Fruit fly (Drosophila melanogaster) whole organism, embryonic: ENCODE measurements around the gene CheB93b.

Experiments
- Abd-B ChIP-seq: fragments of 200-800 bp; sonication (Bioruptor generic); optimal IDR thresholded peaks from 2 replicates; lab custom pipeline; 2018; ENCODE audit warnings: missing biosample characterization, mild to moderate bottlenecking, missing genetic modification characterization, moderate library complexity
- B-H1 ChIP-seq: fragments of 200-800 bp; sonication (Bioruptor generic); IDR thresholded peaks from 3 replicates; pipeline ENCODE4 v1.3.6; 2022; ENCODE audit warnings: missing biosample characterization, missing genetic modification characterization
- CG12071 ChIP-seq: fragments of 200-800 bp; sonication (Bioruptor generic); optimal IDR thresholded peaks from 3 replicates; lab custom pipeline; 2018; ENCODE audit warnings: missing biosample characterization, mild to moderate bottlenecking, missing genetic modification characterization
- CG12155 ChIP-seq: fragments of 200-800 bp; sonication (Bioruptor generic); optimal IDR thresholded peaks from 3 replicates; lab custom pipeline; 2016; ENCODE audit warnings: missing biosample characterization, missing genetic modification characterization
- CG12236 ChIP-seq: fragments of 200-800 bp; sonication (Bioruptor generic); optimal IDR thresholded peaks from 2 replicates; lab custom pipeline; 2016; ENCODE audit warnings: missing biosample characterization, missing genetic modification characterization
- CG14014 ChIP-seq: fragments of 200-800 bp; sonication (Bioruptor generic); IDR thresholded peaks from 2 replicates; pipeline ENCODE4 v1.3.6; 2022; ENCODE audit warnings: missing biosample characterization, missing genetic modification characterization
- CG15011 ChIP-seq: fragments of 200-800 bp; sonication (Bioruptor generic); optimal IDR thresholded peaks from 3 replicates; lab custom pipeline; 2018; ENCODE audit warnings: missing biosample characterization, mild to moderate bottlenecking, missing genetic modification characterization
- CG15514 ChIP-seq: fragments of 200-800 bp; sonication (Bioruptor generic); optimal IDR thresholded peaks from 3 replicates; lab custom pipeline; 2017; ENCODE audit warnings: missing biosample characterization, missing genetic modification characterization, mild to moderate bottlenecking, moderate library complexity, missing genetic modification reagents
- CG17829 ChIP-seq: fragments of 200-800 bp; optimal IDR thresholded peaks from 2 replicates; lab custom pipeline; 2019; ENCODE audit warnings: missing biosample characterization, mild to moderate bottlenecking, missing genetic modification characterization, moderate library complexity
- CG1832 ChIP-seq: fragments of 200-800 bp; sonication (Bioruptor generic); optimal IDR thresholded peaks from 2 replicates; lab custom pipeline; 2017; ENCODE audit warnings: missing biosample characterization, mild to moderate bottlenecking, missing genetic modification characterization, inconsistent platforms
- CG2129 ChIP-seq: fragments of 200-800 bp; sonication (Bioruptor generic); IDR thresholded peaks from 2 replicates; pipeline ENCODE4 v1.3.6; 2022; ENCODE audit warnings: missing biosample characterization, missing genetic modification characterization; ENCODE audit not compliant: partially characterized antibody
- CG32532 ChIP-seq: fragments of 200-800 bp; sonication (Bioruptor generic); IDR thresholded peaks from 2 replicates; pipeline ENCODE4 v1.3.6; 2022; ENCODE audit warnings: missing biosample characterization, missing genetic modification characterization
- CG32772 ChIP-seq: fragments of 200-800 bp; sonication (Bioruptor generic); IDR thresholded peaks from 2 replicates; pipeline ENCODE4 v1.3.6; 2022; ENCODE audit warnings: missing biosample characterization, missing genetic modification characterization
- CG34224 ChIP-seq: fragments of 200-800 bp; sonication (Bioruptor generic); IDR thresholded peaks from 3 replicates; pipeline ENCODE4 v1.3.6; 2022; ENCODE audit warnings: missing biosample characterization, missing genetic modification characterization; ENCODE audit not compliant: partially characterized antibody
- CG34376 ChIP-seq: fragments of 200-800 bp; sonication (Bioruptor generic); optimal IDR thresholded peaks from 2 replicates; lab custom pipeline; 2018; ENCODE audit warnings: missing biosample characterization, mild to moderate bottlenecking, missing genetic modification characterization
- CG4360 ChIP-seq: fragments of 200-800 bp; sonication (Bioruptor generic); IDR thresholded peaks from 2 replicates; pipeline ENCODE4 v1.3.6; 2022; ENCODE audit warnings: missing biosample characterization, missing genetic modification characterization
- CG4707 ChIP-seq: fragments of 200-800 bp; sonication (Bioruptor generic); optimal IDR thresholded peaks from 2 replicates; lab custom pipeline; 2018; ENCODE audit warnings: missing biosample characterization, mild to moderate bottlenecking, missing genetic modification characterization, moderate library complexity
- CG7745 ChIP-seq: fragments of 200-800 bp; sonication (Bioruptor generic); optimal IDR thresholded peaks from 2 replicates; lab custom pipeline; 2018; ENCODE audit warnings: missing biosample characterization, mild to moderate bottlenecking, missing genetic modification characterization, moderate library complexity
- CkIIα-i1 ChIP-seq: fragments of 200-800 bp; sonication (Bioruptor generic); IDR thresholded peaks from 2 replicates; pipeline ENCODE4 v1.3.6; 2022; ENCODE audit warnings: missing biosample characterization, missing genetic modification characterization
- CrebB ChIP-seq: fragments of 200-800 bp; sonication (Bioruptor generic); optimal IDR thresholded peaks from 3 replicates; lab custom pipeline; 2018; ENCODE audit warnings: missing biosample characterization, mild to moderate bottlenecking, missing genetic modification characterization
- D19A ChIP-seq: fragments of 200-800 bp; optimal IDR thresholded peaks from 3 replicates; lab custom pipeline; 2019; ENCODE audit warnings: missing biosample characterization, mild to moderate bottlenecking, missing genetic modification characterization, moderate library complexity
- ERR ChIP-seq: fragments of 200-800 bp; sonication (Bioruptor generic); optimal IDR thresholded peaks from 2 replicates; lab custom pipeline; 2016; ENCODE audit warnings: missing biosample characterization, missing genetic modification characterization
- HmgD ChIP-seq: fragments of 200-800 bp; sonication (Bioruptor generic); optimal IDR thresholded peaks from 3 replicates; lab custom pipeline; 2016; ENCODE audit warnings: missing biosample characterization, missing genetic modification characterization
- Hsf ChIP-seq: fragments of 200-800 bp; sonication (Bioruptor generic); optimal IDR thresholded peaks from 3 replicates; lab custom pipeline; 2016; ENCODE audit warnings: missing biosample characterization, missing genetic modification characterization
- Lpt ChIP-seq: fragments of >200 bp; optimal IDR thresholded peaks from 2 replicates; lab custom pipeline; 2018; ENCODE audit warnings: missing biosample characterization, missing genetic modification characterization
- Nf-YA ChIP-seq: fragments of 200-800 bp; sonication (Bioruptor generic); IDR thresholded peaks from 2 replicates; pipeline ENCODE4 v1.3.6; 2022; ENCODE audit warnings: missing biosample characterization, missing genetic modification characterization
- Nf-YB ChIP-seq: fragments of 200-800 bp; sonication (Bioruptor generic); optimal IDR thresholded peaks from 3 replicates; lab custom pipeline; 2019; ENCODE audit warnings: missing biosample characterization, mild to moderate bottlenecking, missing genetic modification characterization, moderate library complexity
- Nf-YC ChIP-seq: fragments of 200-800 bp; optimal IDR thresholded peaks from 3 replicates; lab custom pipeline; 2019; ENCODE audit warnings: missing biosample characterization, mild to moderate bottlenecking, missing genetic modification characterization, moderate library complexity
- Oaz ChIP-seq: fragments of 200-800 bp; sonication (Bioruptor generic); IDR thresholded peaks from 2 replicates; pipeline ENCODE4 v1.3.6; 2022; ENCODE audit warnings: missing biosample characterization, missing genetic modification characterization
- Sox100B ChIP-seq: fragments of 200-800 bp; sonication (Bioruptor generic); optimal IDR thresholded peaks from 3 replicates; lab custom pipeline; 2018; ENCODE audit warnings: missing biosample characterization, mild to moderate bottlenecking, missing genetic modification characterization
- Taf1 ChIP-seq: fragments of 200-800 bp; sonication (Bioruptor generic); IDR thresholded peaks from 2 replicates; pipeline ENCODE4 v1.3.6; 2022; ENCODE audit warnings: missing biosample characterization, missing genetic modification characterization
- abd-A ChIP-seq: fragments of 200-800 bp; sonication (Bioruptor generic); optimal IDR thresholded peaks from 3 replicates; lab custom pipeline; 2019; ENCODE audit warnings: missing biosample characterization, mild to moderate bottlenecking, missing genetic modification characterization, moderate library complexity
- br ChIP-seq: fragments of >200 bp; optimal IDR thresholded peaks from 2 replicates; lab custom pipeline; 2017
- danr ChIP-seq: fragments of 200-800 bp; sonication (Bioruptor generic); IDR thresholded peaks from 2 replicates; pipeline ENCODE4 v1.3.6; 2022; ENCODE audit warnings: missing biosample characterization, missing genetic modification characterization
- dm ChIP-seq: fragments of 200-800 bp; sonication (Bioruptor generic); optimal IDR thresholded peaks from 3 replicates; lab custom pipeline; 2016; ENCODE audit warnings: missing biosample characterization, missing genetic modification characterization
- ewg ChIP-seq: fragments of 200-800 bp; sonication (Bioruptor generic); optimal IDR thresholded peaks from 3 replicates; lab custom pipeline; 2017; ENCODE audit warnings: mild to moderate bottlenecking, missing biosample characterization, missing genetic modification reagents, missing genetic modification characterization
- fd102C ChIP-seq: fragments of 200-800 bp; sonication (Bioruptor generic); optimal IDR thresholded peaks from 2 replicates; lab custom pipeline; 2018; ENCODE audit warnings: missing biosample characterization, mild to moderate bottlenecking, missing genetic modification characterization, moderate library complexity
- grn ChIP-seq: fragments of 200-800 bp; sonication (Bioruptor generic); optimal IDR thresholded peaks from 3 replicates; lab custom pipeline; 2017; ENCODE audit warnings: missing biosample characterization, missing genetic modification characterization
- hkb ChIP-seq, 2 experiments: fragments of 200-800 bp in 1 of 2; fragments of >200 bp in 1 of 2; sonication (Bioruptor generic) in 1 of 2; IDR thresholded peaks in 1 of 2; optimal IDR thresholded peaks in 1 of 2; 2 replicates each; pipeline versions ENCODE4 v1.3.6 to Lab custom; 2017 to 2022; ENCODE audit warnings: missing biosample characterization in 1 of 2, missing genetic modification characterization in 1 of 2
- inv ChIP-seq: fragments of 200-800 bp; sonication (Bioruptor generic); IDR thresholded peaks from 2 replicates; pipeline ENCODE4 v1.3.6; 2022; ENCODE audit warnings: missing biosample characterization, missing genetic modification characterization; ENCODE audit not compliant: partially characterized antibody
- kay ChIP-seq: fragments of 200-800 bp; sonication (Bioruptor generic); optimal IDR thresholded peaks from 2 replicates; lab custom pipeline; 2016; ENCODE audit warnings: missing biosample characterization, missing genetic modification characterization
- nmo ChIP-seq: fragments of 200-800 bp; sonication (Bioruptor generic); optimal IDR thresholded peaks from 2 replicates; lab custom pipeline; 2018; ENCODE audit warnings: missing biosample characterization, mild to moderate bottlenecking, missing genetic modification characterization, moderate library complexity
- oc ChIP-seq: fragments of 200-800 bp; sonication (Bioruptor generic); optimal IDR thresholded peaks from 2 replicates; lab custom pipeline; 2018; ENCODE audit warnings: missing biosample characterization, mild to moderate bottlenecking, missing genetic modification characterization, moderate library complexity
- otp ChIP-seq: fragments of 200-800 bp; sonication (Bioruptor generic); IDR thresholded peaks from 3 replicates; pipeline ENCODE4, ENCODE4 v1.3.6; 2022; ENCODE audit warnings: missing biosample characterization, missing genetic modification characterization
- pnt ChIP-seq: fragments of 200-800 bp; sonication (Bioruptor generic); optimal IDR thresholded peaks from 3 replicates; lab custom pipeline; 2016; ENCODE audit warnings: missing biosample characterization, missing genetic modification characterization
- pros ChIP-seq: fragments of 200-800 bp; sonication (Bioruptor generic); optimal IDR thresholded peaks from 3 replicates; lab custom pipeline; 2019; ENCODE audit warnings: missing biosample characterization, mild to moderate bottlenecking, missing genetic modification characterization, moderate library complexity
- sens ChIP-seq: fragments of 200-800 bp; sonication (Bioruptor generic); peaks from one replicate; lab custom pipeline; 2016; ENCODE audit warnings: missing biosample characterization, missing genetic modification characterization
- so ChIP-seq: fragments of 200-800 bp; sonication (Bioruptor generic); IDR thresholded peaks from 3 replicates; pipeline ENCODE4 v1.3.6; 2022; ENCODE audit warnings: missing biosample characterization, missing genetic modification characterization
- tx ChIP-seq: fragments of 200-800 bp; sonication (Bioruptor generic); optimal IDR thresholded peaks from 2 replicates; lab custom pipeline; 2016; ENCODE audit warnings: missing biosample characterization, missing genetic modification characterization
- zen ChIP-seq: fragments of 200-800 bp; sonication (Bioruptor generic); optimal IDR thresholded peaks from 3 replicates; lab custom pipeline; 2018; ENCODE audit warnings: missing biosample characterization, mild to moderate bottlenecking, missing genetic modification characterization, moderate library complexity
- zen2 ChIP-seq: fragments of 200-800 bp; sonication (Bioruptor generic); IDR thresholded peaks from 3 replicates; pipeline ENCODE4 v1.3.6; 2022; ENCODE audit warnings: missing biosample characterization, missing genetic modification characterization; ENCODE audit not compliant: partially characterized antibody

CheB93b gene

DNA sequence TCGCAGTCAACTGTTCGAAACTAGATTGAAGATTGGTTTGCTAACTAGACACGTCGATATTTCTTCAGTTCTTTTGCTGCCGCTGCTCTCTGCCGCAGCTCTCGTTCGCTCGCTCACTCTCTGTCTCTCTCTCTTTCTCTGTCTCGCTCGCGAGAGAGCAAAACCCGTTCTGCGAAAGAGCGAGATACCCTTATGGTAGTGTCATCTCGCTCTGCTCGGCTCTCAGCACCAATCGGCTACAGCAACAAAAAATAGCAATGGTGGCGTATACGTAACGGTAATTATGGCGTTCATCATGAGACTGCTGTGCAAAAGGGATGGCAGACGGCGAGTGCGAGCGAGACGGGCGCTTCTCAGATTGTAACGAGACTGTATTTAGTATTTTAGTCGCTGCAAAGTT is 37.4 kb downstream of the CheB93b start, which contains the start of gene lbe (continued):
- TF ChIP-seq dm (GFP tag; lab: Kevin White, UChicago) (no peak), Nf-YB (GFP tag; lab: Kevin White, UChicago) (peak; percentile 100), Sox100B (no peak), pnt (no peak), ewg (GFP tag; lab: Kevin White, UChicago) (peak; percentile 94), CG7745 (tag; lab: Kevin White, UChicago) (peak; percentile 31), so (GFP tag; lab: Robert Waterston, UW) (no peak), fd102C (GFP tag; lab: Kevin White, UChicago) (no peak), Nf-YC (tag; lab: Kevin White, UChicago) (peak; percentile 100), sens (GFP tag; lab: Kevin White, UChicago) (peak; percentile 61), abd-A (tag; lab: Kevin White, UChicago) (peak; percentile 96), B-H1 (GFP tag; lab: Robert Waterston, UW) (no peak), br (lab: Kevin White, UChicago) (no peak), CG1832 (GFP tag; lab: Kevin White, UChicago) (peak; percentile 99), otp (GFP tag; lab: Robert Waterston, UW) (peak; percentile 72; the same call in 1 of the 3 replicates), Abd-B (GFP tag; lab: Kevin White, UChicago) (no peak), Hsf (GFP tag; lab: Kevin White, UChicago) (no peak), CG4707 (GFP tag; lab: Kevin White, UChicago) (no peak), D19A (no peak), Lpt (GFP tag; lab: Kevin White, UChicago) (no peak), CG34224 (GFP tag; lab: Robert Waterston, UW) (peak; percentile 57; the same call in 2 of the 3 replicates), kay (GFP tag; lab: Kevin White, UChicago) (no peak), pros (GFP tag; lab: Kevin White, UChicago) (peak; percentile 1), CG2129 (0 out of 2 replicates have a peak, but pooled peaks have one; percentile 24), CrebB (tag; lab: Kevin White, UChicago) (peak; percentile 36), CkIIα-i1 (GFP tag; lab: Robert Waterston, UW) (no peak), CG12155 (GFP tag; lab: Kevin White, UChicago) (peak; percentile 95), zen (peak; percentile 64), CG14014 (GFP tag; lab: Robert Waterston, UW) (no peak), CG15514 (no peak), CG32532 (peak; percentile 72; the same call in 1 of the 2 replicates), CG17829 (tag; lab: Kevin White, UChicago) (peak; percentile 29), Oaz (GFP tag; lab: Robert Waterston, UW) (no peak), tx (GFP tag; lab: Kevin White, UChicago) (no peak), nmo (GFP tag; lab: Kevin White, UChicago) (peak; percentile 35), CG12236 (no peak), Taf1 (GFP tag; lab: Robert Waterston, UW) (no peak), Nf-YA (peak; percentile 99), ERR (GFP tag; lab: Kevin White, UChicago) (no peak), inv (GFP tag; lab: Robert Waterston, UW) (peak; percentile 38; the same call in 1 of the 2 replicates), CG34376 (GFP tag; lab: Kevin White, UChicago) (no peak), zen2 (GFP tag; lab: Robert Waterston, UW) (peak; percentile 70; the same call in 2 of the 3 replicates), CG32772 (GFP tag; lab: Robert Waterston, UW) (no peak), CG12071 (peak; percentile 6), oc (tag; lab: Kevin White, UChicago) (peak; percentile 87), grn (GFP tag; lab: Kevin White, UChicago) (no peak), CG4360 (GFP tag; lab: Robert Waterston, UW) (peak; percentile 50), danr (GFP tag; lab: Robert Waterston, UW) (no peak), hkb (optimal IDR thresholded peaks at IDR 0.05; lab: Kevin White, UChicago) (no peak), hkb (GFP tag; IDR thresholded peaks at IDR 0.05; lab: Robert Waterston, UW) (peak; percentile 29; the same call in 1 of the 2 replicates), HmgD (GFP tag; lab: Kevin White, UChicago) (peak; percentile 25), CG15011 (GFP tag; lab: Kevin White, UChicago) (no peak)
